Fruit fly (Drosophila melanogaster): ENCODE measurements around the gene Cpr72Eb.

The Cpr72Eb gene

DNA sequence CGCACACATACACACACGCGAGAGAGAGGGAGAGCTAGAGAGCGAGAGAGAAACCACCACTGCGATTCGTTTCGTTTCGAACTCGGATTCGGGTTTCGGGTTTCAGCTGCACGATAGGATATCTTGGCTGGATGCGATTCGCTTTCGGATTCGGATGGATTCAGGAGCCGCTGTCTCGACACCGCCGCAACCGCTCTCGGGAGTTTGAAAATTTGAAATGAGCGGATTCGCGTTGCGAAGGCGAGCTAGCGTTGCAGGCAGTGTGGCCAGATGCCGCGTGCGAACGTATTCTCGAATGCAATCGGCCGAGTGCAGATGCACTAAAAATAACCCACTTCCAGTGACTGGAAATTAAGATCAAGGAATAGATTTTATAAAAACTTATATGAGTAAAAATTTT lies 46.9 kb downstream of the Cpr72Eb start, which contains the start of gene fax (continued):
- TF ChIP-seq CG8290 (GFP tag; optimal IDR thresholded peaks at IDR 0.05) (peak; percentile 52), CG8290 (tag; optimal IDR thresholded peaks at IDR 0.05) (peak; percentile 71 to 78), ap (GFP tag; IDR thresholded peaks at IDR 0.05) (no peak), CG9215 (GFP tag; IDR thresholded peaks at IDR 0.05) (no peak), CG1024 (GFP tag; IDR thresholded peaks at IDR 0.05) (no peak), Bgb (GFP tag; IDR thresholded peaks at IDR 0.05; ENCODE audit: partially characterized antibody) (peak; percentile 56; the same call in 1 of the 2 replicates), Ets97D (GFP tag; optimal IDR thresholded peaks at IDR 0.05) (peak; percentile 47), Nf-YA (GFP tag; IDR thresholded peaks at IDR 0.05) (no peak), lilli (GFP tag; optimal IDR thresholded peaks at IDR 0.05) (peak; percentile 4), inv (GFP tag; IDR thresholded peaks at IDR 0.05; ENCODE audit: partially characterized antibody) (no peak), CG8388 (GFP tag; optimal IDR thresholded peaks at IDR 0.05) (peak; percentile 11), gce (GFP tag; IDR thresholded peaks at IDR 0.05) (no peak), row (GFP tag; IDR thresholded peaks at IDR 0.05) (peak; percentile 46; the same call in 1 of the 3 replicates), toy (GFP tag; IDR thresholded peaks at IDR 0.05) (no peak), CG3281 (GFP tag; optimal IDR thresholded peaks at IDR 0.05) (no peak), Mrtf (GFP tag; IDR thresholded peaks at IDR 0.05) (no peak), CG11093 (GFP tag; IDR thresholded peaks at IDR 0.05) (no peak), CG9932 (GFP tag; IDR thresholded peaks at IDR 0.05) (no peak), grn (GFP tag; optimal IDR thresholded peaks at IDR 0.05) (peak; percentile 47), Max (GFP tag; optimal IDR thresholded peaks at IDR 0.05) (no peak), Spps (tag; optimal IDR thresholded peaks at IDR 0.05) (no peak), Atf-2 (GFP tag; optimal IDR thresholded peaks at IDR 0.05) (no peak), dimm (GFP tag; IDR thresholded peaks at IDR 0.05) (no peak), crc (GFP tag; optimal IDR thresholded peaks at IDR 0.05) (no peak), kni (GFP tag; optimal IDR thresholded peaks at IDR 0.05) (peak; percentile 63), gcm2 (GFP tag; optimal IDR thresholded peaks at IDR 0.05) (no peak), Ada2b (GFP tag; IDR thresholded peaks at IDR 0.05) (no peak), CG31441 (GFP tag; IDR thresholded peaks at IDR 0.05) (no peak; the same call in 1 of the 2 replicates), slp2 (GFP tag; optimal IDR thresholded peaks at IDR 0.05) (no peak), NfI (GFP tag; optimal IDR thresholded peaks at IDR 0.05) (peak; percentile 2), maf-S (GFP tag; optimal IDR thresholded peaks at IDR 0.05) (no peak), B-H2 (GFP tag; optimal IDR thresholded peaks at IDR 0.05) (no peak), CG2120 (GFP tag; optimal IDR thresholded peaks at IDR 0.05) (peak; percentile 0), stwl (tag; optimal IDR thresholded peaks at IDR 0.05) (peak; percentile 63), Oaz (GFP tag; IDR thresholded peaks at IDR 0.05) (no peak), fru (optimal IDR thresholded peaks at IDR 0.05) (no peak), CG31365 (tag; optimal IDR thresholded peaks at IDR 0.05) (peak; percentile 59), Kr (GFP tag; optimal IDR thresholded peaks at IDR 0.05) (peak; percentile 70), CG6254 (GFP tag; optimal IDR thresholded peaks at IDR 0.05) (peak; percentile 23), CG32767 (GFP tag; IDR thresholded peaks at IDR 0.05) (peak; percentile 44; the same call in 1 of the 2 replicates), wor (GFP tag; IDR thresholded peaks at IDR 0.05) (no peak), Oli (tag; optimal IDR thresholded peaks at IDR 0.05) (no peak), tap (tag; optimal IDR thresholded peaks at IDR 0.05) (peak; percentile 15), Hand (GFP tag; optimal IDR thresholded peaks at IDR 0.05) (no peak), CG15601 (tag; optimal IDR thresholded peaks at IDR 0.05) (peak; percentile 30), CG11085 (GFP tag; IDR thresholded peaks at IDR 0.05) (no peak), CG2678 (tag; optimal IDR thresholded peaks at IDR 0.05) (peak; percentile 4), CG32772 (GFP tag; IDR thresholded peaks at IDR 0.05) (no peak), C15 (GFP tag; IDR thresholded peaks at IDR 0.05) (no peak), CG3847 (GFP tag; IDR thresholded peaks at IDR 0.05) (no peak), CG17328 (GFP tag; IDR thresholded peaks at IDR 0.05) (peak; percentile 35; the same call in 1 of the 2 replicates), Sox102F (GFP tag; optimal IDR thresholded peaks at IDR 0.05) (no peak), CG1832 (GFP tag; optimal IDR thresholded peaks at IDR 0.05) (peak; percentile 72)
